Worm (Caenorhabditis elegans): Measurements from ENCODE around the gene F13A7.11.

DNA sequence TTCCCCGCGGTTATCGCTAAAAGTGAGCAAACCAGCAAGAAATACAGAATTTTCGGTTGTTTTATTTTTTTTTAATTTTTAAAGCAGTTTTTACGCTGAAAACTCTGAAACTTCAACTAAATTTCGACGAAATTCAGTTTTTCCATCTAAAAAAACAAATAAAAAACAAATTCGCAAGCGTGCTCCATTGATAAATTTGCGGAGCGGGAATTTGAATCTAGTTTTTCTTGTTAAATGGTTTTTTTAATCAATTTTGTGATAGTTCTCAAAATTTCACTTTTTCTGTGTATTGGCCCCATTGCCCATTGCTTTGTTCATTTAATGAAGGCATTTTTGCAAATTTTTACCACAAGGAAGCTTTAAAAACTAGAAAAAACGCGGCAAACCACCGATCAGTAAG is 38.3 kb downstream of the F13A7.11 start:
- TF ChIP-seq lsy-2 (tag; optimal IDR thresholded peaks at IDR 0.05) (no peak), hlh-4 (tag; optimal IDR thresholded peaks at IDR 0.05) (no peak), sptf-1 (tag; optimal IDR thresholded peaks at IDR 0.05) (no peak), nhr-85 (tag) (no peak), lin-13 (GFP tag; optimal IDR thresholded peaks at IDR 0.05) (no peak), skn-1 (tag; optimal IDR thresholded peaks at IDR 0.05) (no peak), ceh-82 (tag; optimal IDR thresholded peaks at IDR 0.05) (no peak), dsc-1 (tag; optimal IDR thresholded peaks at IDR 0.05) (no peak), hpl-2 (GFP tag; optimal IDR thresholded peaks at IDR 0.05) (no peak), nhr-237 (tag; optimal IDR thresholded peaks at IDR 0.05) (no peak), efl-3 (GFP tag; optimal IDR thresholded peaks at IDR 0.05) (no peak), rnt-1 (tag; optimal IDR thresholded peaks at IDR 0.05) (no peak), nhr-11 (tag; optimal IDR thresholded peaks at IDR 0.05) (no peak), sox-4 (tag; optimal IDR thresholded peaks at IDR 0.05) (no peak)

Measured in whole organism, L1 larva.